Fruit fly (Drosophila melanogaster) whole organism, prepupa: ENCODE data around the gene CG10909.

Experiments
- CG10631 ChIP-seq: fragments of 200-800 bp; sonication (Bioruptor generic); optimal IDR thresholded peaks from 2 replicates; lab custom pipeline; 2016; ENCODE audit warnings: missing biosample characterization, missing genetic modification characterization
- CG10669 ChIP-seq: fragments of 200-800 bp; sonication (Bioruptor generic); optimal IDR thresholded peaks from 3 replicates; lab custom pipeline; 2018; ENCODE audit warnings: missing biosample characterization, mild to moderate bottlenecking, missing genetic modification characterization, moderate library complexity
- CG11762 ChIP-seq: fragments of 200-800 bp; sonication (Bioruptor generic); optimal IDR thresholded peaks from 3 replicates; lab custom pipeline; 2016; ENCODE audit warnings: missing biosample characterization, missing genetic modification characterization; ENCODE audit not compliant: insufficient read depth
- CG1621 ChIP-seq: fragments of 200-800 bp; sonication (Bioruptor generic); optimal IDR thresholded peaks from 3 replicates; lab custom pipeline; 2018; ENCODE audit warnings: missing biosample characterization, mild to moderate bottlenecking, missing genetic modification characterization
- CG3032 ChIP-seq: fragments of 200-800 bp; optimal IDR thresholded peaks from 2 replicates; lab custom pipeline; 2019; ENCODE audit warnings: missing biosample characterization, mild to moderate bottlenecking, missing genetic modification characterization, moderate library complexity
- CG32006 ChIP-seq: fragments of 200-800 bp; sonication (Bioruptor generic); optimal IDR thresholded peaks from 3 replicates; lab custom pipeline; 2017; ENCODE audit warnings: missing biosample characterization, mild to moderate bottlenecking, missing genetic modification characterization
- CG34406 ChIP-seq: fragments of 200-800 bp; sonication (Bioruptor generic); optimal IDR thresholded peaks from 3 replicates; lab custom pipeline; 2016; ENCODE audit warnings: missing biosample characterization, missing genetic modification characterization
- CG4318 ChIP-seq: fragments of 200-800 bp; sonication (Bioruptor generic); optimal IDR thresholded peaks from 3 replicates; lab custom pipeline; 2017; ENCODE audit warnings: missing biosample characterization, mild to moderate bottlenecking, missing genetic modification characterization
- CG6854 ChIP-seq: fragments of 200-800 bp; sonication (Bioruptor generic); optimal IDR thresholded peaks from 2 replicates; lab custom pipeline; 2017; ENCODE audit warnings: missing biosample characterization, mild to moderate bottlenecking, missing genetic modification characterization
- CG8119 ChIP-seq: fragments of 200-800 bp; sonication (Bioruptor generic); IDR thresholded peaks from 3 replicates; pipeline ENCODE4 v1.3.6; 2022; ENCODE audit warnings: missing biosample characterization, missing genetic modification characterization
- CG8632 ChIP-seq: fragments of 200-800 bp; sonication (Bioruptor generic); optimal IDR thresholded peaks from 3 replicates; lab custom pipeline; 2016; ENCODE audit warnings: missing biosample characterization, missing genetic modification characterization
- CG9139 ChIP-seq: fragments of 200-800 bp; sonication (Bioruptor generic); optimal IDR thresholded peaks from 3 replicates; lab custom pipeline; 2017; ENCODE audit warnings: missing biosample characterization, mild to moderate bottlenecking, missing genetic modification characterization
- Eip75B ChIP-seq: fragments of 200-800 bp; sonication (Bioruptor generic); optimal IDR thresholded peaks from 3 replicates; lab custom pipeline; 2016; ENCODE audit warnings: missing biosample characterization, missing genetic modification characterization
- Eip78C ChIP-seq: fragments of 200-800 bp; sonication (Bioruptor generic); peaks from one replicate; lab custom pipeline; 2016; ENCODE audit warnings: missing biosample characterization, missing genetic modification characterization
- Eip93F ChIP-seq: fragments of 200-800 bp; sonication (Bioruptor generic); optimal IDR thresholded peaks from 2 replicates; lab custom pipeline; 2016; ENCODE audit warnings: missing biosample characterization, mild to moderate bottlenecking, missing genetic modification characterization
- Gug ChIP-seq: fragments of 200-800 bp; sonication (Bioruptor generic); IDR thresholded peaks from 2 replicates; pipeline ENCODE4 v1.3.6; 2022; ENCODE audit warnings: missing biosample characterization, missing genetic modification characterization
- Hr38 ChIP-seq: sonication (Bioruptor generic); optimal IDR thresholded peaks from 2 replicates; lab custom pipeline; 2016; ENCODE audit warnings: missing biosample characterization, missing genetic modification characterization
- Hr4 ChIP-seq: fragments of 200-800 bp; sonication (Bioruptor generic); optimal IDR thresholded peaks from 3 replicates; lab custom pipeline; 2016; ENCODE audit warnings: missing biosample characterization, missing genetic modification characterization
- Met ChIP-seq: fragments of 200-800 bp; sonication (Bioruptor generic); optimal IDR thresholded peaks from 3 replicates; lab custom pipeline; 2016; ENCODE audit warnings: missing biosample characterization, missing genetic modification characterization
- Smox ChIP-seq: fragments of 200-800 bp; sonication (Bioruptor generic); optimal IDR thresholded peaks from 3 replicates; lab custom pipeline; 2016; ENCODE audit warnings: missing biosample characterization, missing genetic modification characterization
- Sox102F ChIP-seq: fragments of 200-800 bp; sonication (Bioruptor generic); optimal IDR thresholded peaks from 2 replicates; lab custom pipeline; 2016; ENCODE audit warnings: missing biosample characterization, mild to moderate bottlenecking, missing genetic modification characterization
- achi ChIP-seq: fragments of 200-800 bp; sonication (Bioruptor generic); optimal IDR thresholded peaks from 3 replicates; lab custom pipeline; 2016; ENCODE audit warnings: missing biosample characterization, missing genetic modification characterization
- eg ChIP-seq: fragments of 200-800 bp; sonication (Bioruptor generic); IDR thresholded peaks from 3 replicates; pipeline ENCODE4 v1.3.6; 2022; ENCODE audit warnings: missing biosample characterization, missing genetic modification characterization
- esn ChIP-seq: fragments of 200-800 bp; sonication (Bioruptor generic); optimal IDR thresholded peaks from 2 replicates; lab custom pipeline; 2016; ENCODE audit warnings: missing biosample characterization, mild to moderate bottlenecking, missing genetic modification characterization, moderate library complexity
- fd59A ChIP-seq: fragments of 200-800 bp; sonication (Bioruptor generic); optimal IDR thresholded peaks from 2 replicates; lab custom pipeline; 2017; ENCODE audit warnings: missing biosample characterization, mild to moderate bottlenecking, missing genetic modification characterization, missing genetic modification reagents
- fkh ChIP-seq: fragments of 200-800 bp; sonication (Bioruptor generic); optimal IDR thresholded peaks from 3 replicates; lab custom pipeline; 2017; ENCODE audit warnings: missing biosample characterization, mild to moderate bottlenecking, missing genetic modification characterization, moderate library complexity
- salr ChIP-seq, 2 experiments: fragments of 200-800 bp; sonication (Bioruptor generic); optimal IDR thresholded peaks; 3 replicates each; lab custom pipeline; 2016 to 2018; ENCODE audit warnings: missing biosample characterization in 2 of 2, missing genetic modification characterization in 2 of 2, mild to moderate bottlenecking in 1 of 2
- ss ChIP-seq, 2 experiments: fragments of 200-800 bp; sonication (Bioruptor generic); optimal IDR thresholded peaks; 2 replicates in 1 of 2; 3 replicates in 1 of 2; lab custom pipeline; 2017 to 2018; ENCODE audit warnings: mild to moderate bottlenecking in 2 of 2, missing biosample characterization in 2 of 2, missing genetic modification characterization in 2 of 2, moderate library complexity in 1 of 2

CG10909 gene

dm6 chr3R:12957388-12957787, 46.3 kb upstream of the CG10909 start (continued):
- TF ChIP-seq CG34406 (no peak), Smox (GFP tag; lab: Kevin White, UChicago) (no peak), CG1621 (tag; lab: Kevin White, UChicago) (no peak), fd59A (peak; percentile 10), eg (GFP tag; lab: Robert Waterston, UW) (no peak), Hr4 (GFP tag; lab: Kevin White, UChicago) (peak; percentile 24), fkh (GFP tag; lab: Kevin White, UChicago) (no peak), CG4318 (no peak), CG8632 (GFP tag; lab: Kevin White, UChicago) (no peak), CG10631 (GFP tag; lab: Kevin White, UChicago) (peak; percentile 25), CG3032 (tag; lab: Kevin White, UChicago) (peak; percentile 40), CG11762 (no peak), achi (peak; percentile 2), CG6854 (GFP tag; lab: Kevin White, UChicago) (no peak)

dm6 chr3R:12915811-12916210, 4.7 kb upstream of the CG10909 start, which contains the start of gene beat-Vb:
beat-Vb (plus strand) TSS chr3R:12916056.
- TF ChIP-seq Eip75B (GFP tag; lab: Kevin White, UChicago): no peak
- no peak for TF ChIP-seq esn (GFP tag; lab: Kevin White, UChicago)
- TF ChIP-seq CG3032 (tag; lab: Kevin White, UChicago): no peak
- TF ChIP-seq CG10631 (GFP tag; lab: Kevin White, UChicago): no peak
- TF ChIP-seq CG9139 (GFP tag; lab: Kevin White, UChicago): no peak
- no peak for TF ChIP-seq CG6854 (GFP tag; lab: Kevin White, UChicago)
- no peak for TF ChIP-seq CG10669 (GFP tag; lab: Kevin White, UChicago)
- no peak for TF ChIP-seq CG32006 (GFP tag; lab: Kevin White, UChicago)
- TF ChIP-seq fkh (GFP tag; lab: Kevin White, UChicago): no peak
- no peak for TF ChIP-seq CG8119 (GFP tag; lab: Robert Waterston, UW)
- TF ChIP-seq Sox102F (GFP tag; lab: Kevin White, UChicago): no peak
- TF ChIP-seq fd59A: no peak
- TF ChIP-seq CG11762: no peak
- TF ChIP-seq Hr38 (GFP tag; lab: Kevin White, UChicago): no peak

- TF ChIP-seq Eip93F (GFP tag; lab: Kevin White, UChicago) (no peak), Hr4 (GFP tag; lab: Kevin White, UChicago) (no peak), Smox (GFP tag; lab: Kevin White, UChicago) (no peak), Eip78C (GFP tag; lab: Kevin White, UChicago) (no peak), CG10631 (GFP tag; lab: Kevin White, UChicago) (no peak), salr (GFP tag; optimal IDR thresholded peaks at IDR 0.05; lab: Kevin White, UChicago) (no peak), Met (GFP tag; lab: Kevin White, UChicago) (no peak), ss (GFP tag; optimal IDR thresholded peaks at IDR 0.05; lab: Kevin White, UChicago) (no peak), Sox102F (GFP tag; lab: Kevin White, UChicago) (no peak), Gug (GFP tag; lab: Robert Waterston, UW) (no peak), CG9139 (GFP tag; lab: Kevin White, UChicago) (no peak)
Observed at dm6 chr3R:12891656-12892055, 19.4 kb downstream of the CG10909 start, which contains the start of gene d-cup. d-cup (plus strand) TSS chr3R:12891956.
